Worm (Caenorhabditis elegans): ENCODE measurements around the gene C17G10.6.

- TF ChIP-seq tbx-37 (GFP tag; conservative IDR thresholded peaks at IDR 0.05) (no peak), ceh-36 (tag; optimal IDR thresholded peaks at IDR 0.05) (no peak), ama-1 (optimal IDR thresholded peaks at IDR 0.05) (no peak), F13C5.2 (tag; optimal IDR thresholded peaks at IDR 0.05) (no peak), ets-7 (tag; optimal IDR thresholded peaks at IDR 0.05) (no peak), hnd-1 (tag; optimal IDR thresholded peaks at IDR 0.05) (no peak), flt-1 (GFP tag; IDR thresholded peaks at IDR 0.05) (no peak), tbx-11 (GFP tag; IDR thresholded peaks at IDR 0.05) (no peak), B0310.2 (tag; optimal IDR thresholded peaks at IDR 0.05) (no peak), pes-1 (GFP tag; IDR thresholded peaks at IDR 0.05) (no peak), hmg-4 (GFP tag; optimal IDR thresholded peaks at IDR 0.05) (no peak), ceh-13 (GFP tag; optimal IDR thresholded peaks at IDR 0.05) (no peak), tra-4 (tag; optimal IDR thresholded peaks at IDR 0.05) (no peak), scrt-1 (GFP tag; IDR thresholded peaks at IDR 0.05) (no peak)
Observed at ce11 chrII:5572082-5572746, 30.9 kb downstream of the C17G10.6 start.
